Worm (Caenorhabditis elegans) whole organism, L1 larva: ENCODE results near the gene C07B5.8.

Source experiments
- ama-1 ChIP-seq: fragments of 150-350 bp; optimal IDR thresholded peaks from 2 replicates; lab custom pipeline; 2014
- dpl-1 ChIP-seq, 3 experiments: fragments of 150-350 bp in 2 of 3; sonication (generic microtip) in 1 of 3; optimal IDR thresholded peaks; 2 replicates each; lab custom pipeline; 2014 to 2017; ENCODE audit warnings: missing biosample characterization in 3 of 3, missing genetic modification characterization in 3 of 3, missing genetic modification reagents in 3 of 3
- grh-1 ChIP-seq: fragments of 200-800 bp; sonication (Bioruptor generic); IDR thresholded peaks from 2 replicates; pipeline ENCODE4 v1.3.6; 2022; ENCODE audit warnings: missing genetic modification reagents, missing genetic modification characterization, missing compliant biosample characterization
- lin-14 ChIP-seq: fragments of 200-800 bp; sonication (Bioruptor generic); optimal IDR thresholded peaks from 2 replicates; lab custom pipeline; 2018; ENCODE audit warnings: mild to moderate bottlenecking, missing genetic modification characterization, moderate library complexity, missing compliant biosample characterization
- mab-9 ChIP-seq: fragments of 200-800 bp; sonication (Bioruptor generic); IDR thresholded peaks from 2 replicates; pipeline ENCODE4 v1.3.6; 2022; ENCODE audit warnings: missing genetic modification reagents, missing genetic modification characterization, missing compliant biosample characterization
- nhr-20 ChIP-seq: sonication (generic microtip); optimal IDR thresholded peaks from 2 replicates; lab custom pipeline; 2016; ENCODE audit warnings: mild to moderate bottlenecking, missing genetic modification characterization, missing compliant biosample characterization
- nhr-76 ChIP-seq: sonication (generic microtip); optimal IDR thresholded peaks from 2 replicates; lab custom pipeline; 2017; ENCODE audit warnings: missing biosample characterization, missing genetic modification characterization
- nhr-85 ChIP-seq: sonication (generic microtip); peaks from one replicate; lab custom pipeline; 2016; ENCODE audit warnings: missing genetic modification characterization, inconsistent platforms, missing compliant biosample characterization
- sox-4 ChIP-seq: sonication (generic microtip); optimal IDR thresholded peaks from 2 replicates; lab custom pipeline; 2016; ENCODE audit warnings: missing genetic modification characterization, missing compliant biosample characterization
- tbx-2 ChIP-seq: sonication (generic microtip); optimal IDR thresholded peaks from 2 replicates; lab custom pipeline; 2016; ENCODE audit warnings: missing genetic modification characterization, missing compliant biosample characterization
- unc-130 ChIP-seq: fragments of 150-350 bp; optimal IDR thresholded peaks from 2 replicates; lab custom pipeline; 2017; ENCODE audit warnings: missing biosample characterization, missing genetic modification characterization, inconsistent platforms
- unc-30 ChIP-seq: sonication (generic microtip); optimal IDR thresholded peaks from 2 replicates; lab custom pipeline; 2017; ENCODE audit warnings: missing biosample characterization, missing genetic modification characterization
- unc-98 ChIP-seq: fragments of 200-800 bp; sonication (Bioruptor generic); IDR thresholded peaks from 2 replicates; pipeline ENCODE4 v1.3.6; 2022; ENCODE audit warnings: missing genetic modification characterization, missing compliant biosample characterization
- vab-15 ChIP-seq: sonication (generic microtip); optimal IDR thresholded peaks from 2 replicates; lab custom pipeline; 2017; ENCODE audit warnings: missing genotype, mild to moderate bottlenecking, missing genetic modification characterization, missing compliant biosample characterization
- xbp-1 ChIP-seq: sonication (generic microtip); optimal IDR thresholded peaks from 2 replicates; lab custom pipeline; 2016; ENCODE audit warnings: missing genetic modification characterization, missing compliant biosample characterization
- ztf-4 ChIP-seq: fragments of 150-350 bp; optimal IDR thresholded peaks from 2 replicates; lab custom pipeline; 2014; ENCODE audit warnings: missing biosample characterization, missing genetic modification characterization

C07B5.8 gene

ce11 chrX:9489578-9489977 is 47.0 kb downstream of the C07B5.8 start (continued):
- TF ChIP-seq dpl-1 (GFP tag; optimal IDR thresholded peaks at IDR 0.05; lab: Kevin White, UChicago), result no peak
- no peak for TF ChIP-seq sox-4 (tag; lab: Kevin White, UChicago)
- TF ChIP-seq nhr-76 (tag; lab: Kevin White, UChicago), result no peak
- peak; percentile 53 for TF ChIP-seq lin-14 (GFP tag; lab: Kevin White, UChicago)
- no peak for TF ChIP-seq unc-130
- no peak for TF ChIP-seq ztf-4 (tag; lab: Kevin White, UChicago)
- TF ChIP-seq grh-1 (GFP tag; lab: Robert Waterston, UW), result no peak
- TF ChIP-seq mab-9 (GFP tag; lab: Robert Waterston, UW), result no peak
- no peak for TF ChIP-seq unc-30 (tag; lab: Kevin White, UChicago)
- TF ChIP-seq nhr-85 (tag; lab: Kevin White, UChicago), result peak; percentile 74
- no peak for TF ChIP-seq xbp-1 (tag; lab: Kevin White, UChicago)
- TF ChIP-seq tbx-2 (tag; lab: Kevin White, UChicago), result no peak
- no peak for TF ChIP-seq vab-15 (tag; lab: Kevin White, UChicago)
- TF ChIP-seq unc-98 (GFP tag; lab: Robert Waterston, UW), result no peak
- no peak for TF ChIP-seq ama-1 (lab: Kevin White, UChicago)
- TF ChIP-seq nhr-20 (tag; lab: Kevin White, UChicago), result peak; percentile 37
- TF ChIP-seq, all 84 proteins: peak for 7
